Worm (Caenorhabditis elegans): ENCODE data around the gene C01G5.3.

DNA sequence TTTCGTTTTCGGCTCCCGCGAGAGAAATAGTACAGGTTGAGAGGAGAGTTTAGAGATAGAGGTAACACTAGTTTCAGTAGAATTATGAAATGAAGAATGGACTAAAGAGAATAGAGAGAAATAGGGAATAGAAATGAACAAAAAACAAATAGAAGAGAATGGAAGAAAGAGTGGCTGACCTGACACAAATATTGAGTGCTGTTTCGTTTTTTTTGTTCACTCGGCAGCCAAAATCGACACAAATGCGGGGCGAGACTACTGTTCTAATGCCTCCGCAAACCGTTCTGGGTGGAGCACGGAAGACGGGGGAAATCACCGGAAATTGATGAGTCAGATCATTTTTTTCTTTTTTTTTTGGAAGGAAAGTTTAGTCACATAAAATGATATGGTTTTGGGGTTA is 36.6 kb downstream of the C01G5.3 start:
- TF ChIP-seq dao-5 (tag; optimal IDR thresholded peaks at IDR 0.05): no peak
- TF ChIP-seq W03F9.2 (tag; optimal IDR thresholded peaks at IDR 0.05): no peak
- TF ChIP-seq him-1 (tag; optimal IDR thresholded peaks at IDR 0.05): no peak

Data from whole organism, L4/young adult.